Worm (Caenorhabditis elegans) whole organism, L3 larva: ENCODE data around the gene ZK105.13.
A peak's percentile ranks its signal among the peaks of the same experiment; 100 is the strongest.
"Not testable (repeated sequence)": the region's sequence is repeated elsewhere in the genome, so short reads cannot be mapped to it uniquely, and the experiment has no call there.

Experiments used
- ama-1 ChIP-seq: fragments of 150-350 bp; optimal IDR thresholded peaks from 2 replicates; lab custom pipeline; 2018
- ceh-16 ChIP-seq: sonication (generic microtip); optimal IDR thresholded peaks from 2 replicates; lab custom pipeline; 2017; ENCODE audit warnings: missing biosample characterization, missing genetic modification characterization
- ceh-28 ChIP-seq: fragments of 150-350 bp; optimal IDR thresholded peaks from 2 replicates; lab custom pipeline; 2014; ENCODE audit warnings: missing biosample characterization, missing genetic modification reagents, missing genetic modification characterization
- ceh-82 ChIP-seq: fragments of 150-350 bp; optimal IDR thresholded peaks from 2 replicates; lab custom pipeline; 2014; ENCODE audit warnings: missing biosample characterization, missing genetic modification characterization
- daf-12 ChIP-seq: fragments of 150-350 bp; optimal IDR thresholded peaks from 2 replicates; lab custom pipeline; 2014; ENCODE audit warnings: missing biosample characterization, missing genetic modification reagents, missing genetic modification characterization
- egl-27 ChIP-seq: sonication (generic microtip); optimal IDR thresholded peaks from 4 replicates; lab custom pipeline; 2017; ENCODE audit warnings: missing biosample characterization, missing genetic modification reagents, missing genetic modification characterization
- egl-5 ChIP-seq: fragments of 150-350 bp; optimal IDR thresholded peaks from 2 replicates; lab custom pipeline; 2017; ENCODE audit warnings: missing biosample characterization, missing genetic modification reagents, missing genetic modification characterization, inconsistent platforms
- elt-1 ChIP-seq: fragments of 150-350 bp; optimal IDR thresholded peaks from 2 replicates; lab custom pipeline; 2014; ENCODE audit warnings: missing biosample characterization, missing genetic modification characterization
- elt-3 ChIP-seq, 3 experiments: fragments of 150-350 bp in 1 of 3; sonication (generic microtip) in 2 of 3; optimal IDR thresholded peaks; 2 replicates in 2 of 3; 4 replicates in 1 of 3; lab custom pipeline; 2014 to 2017; ENCODE audit warnings: missing biosample characterization in 3 of 3, missing genetic modification characterization in 3 of 3
- eor-1 ChIP-seq, 2 experiments: fragments of 150-350 bp; optimal IDR thresholded peaks; 2 replicates each; lab custom pipeline; 2014 to 2018; ENCODE audit warnings: missing biosample characterization in 2 of 2, missing genetic modification characterization in 2 of 2
- fkh-10 ChIP-seq: sonication (generic microtip); optimal IDR thresholded peaks from 2 replicates; lab custom pipeline; 2017; ENCODE audit warnings: missing biosample characterization, missing genetic modification reagents, missing genetic modification characterization
- fos-1 ChIP-seq: fragments of 150-350 bp; optimal IDR thresholded peaks from 2 replicates; lab custom pipeline; 2014; ENCODE audit warnings: missing biosample characterization, missing genetic modification characterization
- hmg-11 ChIP-seq: sonication (generic microtip); optimal IDR thresholded peaks from 2 replicates; lab custom pipeline; 2016; ENCODE audit warnings: missing genetic modification characterization, missing compliant biosample characterization
- jun-1 ChIP-seq: fragments of 150-350 bp; optimal IDR thresholded peaks from 2 replicates; lab custom pipeline; 2014; ENCODE audit warnings: missing biosample characterization, missing genetic modification reagents, missing genetic modification characterization
- lin-39 ChIP-seq: fragments of 150-350 bp; optimal IDR thresholded peaks from 2 replicates; lab custom pipeline; 2018; ENCODE audit warnings: missing biosample characterization, missing genetic modification reagents, missing genetic modification characterization
- lsy-12 ChIP-seq: sonication (generic microtip); optimal IDR thresholded peaks from 2 replicates; lab custom pipeline; 2016; ENCODE audit warnings: mild to moderate bottlenecking, missing genetic modification characterization, missing compliant biosample characterization
- mdl-1 ChIP-seq: fragments of 150-350 bp; optimal IDR thresholded peaks from 2 replicates; lab custom pipeline; 2014; ENCODE audit warnings: missing biosample characterization, missing genetic modification characterization
- mml-1 ChIP-seq: fragments of 150-350 bp; sonication (generic microtip); optimal IDR thresholded peaks from 3 replicates; lab custom pipeline; 2014; ENCODE audit warnings: missing biosample characterization, missing genetic modification characterization
- nfya-1 ChIP-seq: sonication (generic microtip); optimal IDR thresholded peaks from 2 replicates; lab custom pipeline; 2017; ENCODE audit warnings: missing genetic modification characterization, mild to moderate bottlenecking, missing compliant biosample characterization, antibody characterized with exemption, moderate library complexity; ENCODE audit not compliant: insufficient read depth
- nhr-25 ChIP-seq: sonication (generic microtip); optimal IDR thresholded peaks from 2 replicates; lab custom pipeline; 2017; ENCODE audit warnings: missing biosample characterization, missing genetic modification characterization
- nhr-28 ChIP-seq: fragments of 150-350 bp; optimal IDR thresholded peaks from 2 replicates; lab custom pipeline; 2014; ENCODE audit warnings: missing biosample characterization, missing genetic modification characterization
- nhr-43 ChIP-seq: sonication (generic microtip); optimal IDR thresholded peaks from 2 replicates; lab custom pipeline; 2016; ENCODE audit warnings: mild to moderate bottlenecking, missing genetic modification characterization, missing compliant biosample characterization; ENCODE audit not compliant: poor library complexity, severe bottlenecking
- nhr-77 ChIP-seq: fragments of 150-350 bp; optimal IDR thresholded peaks from 2 replicates; lab custom pipeline; 2014; ENCODE audit warnings: missing biosample characterization, missing genetic modification characterization
- pqm-1 ChIP-seq: fragments of 150-350 bp; optimal IDR thresholded peaks from 2 replicates; lab custom pipeline; 2017; ENCODE audit warnings: missing biosample characterization, missing genetic modification characterization, inconsistent platforms
- sea-2 ChIP-seq: fragments of 150-350 bp; sonication (generic microtip); optimal IDR thresholded peaks from 4 replicates; lab custom pipeline; 2014; ENCODE audit warnings: missing biosample characterization, missing genetic modification reagents, missing genetic modification characterization
- snpc-4 ChIP-seq: fragments of 150-350 bp; optimal IDR thresholded peaks from 2 replicates; lab custom pipeline; 2014; ENCODE audit warnings: missing biosample characterization, missing genetic modification characterization
- unc-39 ChIP-seq: sonication (generic microtip); optimal IDR thresholded peaks from 4 replicates; lab custom pipeline; 2017; ENCODE audit warnings: missing biosample characterization, missing genetic modification characterization
- unc-62 ChIP-seq: fragments of 150-350 bp; sonication (generic microtip); optimal IDR thresholded peaks from 4 replicates; lab custom pipeline; 2014; ENCODE audit warnings: missing biosample characterization, missing genetic modification reagents, missing genetic modification characterization
- zag-1 ChIP-seq: fragments of 150-350 bp; optimal IDR thresholded peaks from 2 replicates; lab custom pipeline; 2014; ENCODE audit warnings: missing biosample characterization, missing genetic modification characterization
- ztf-11 ChIP-seq: fragments of 150-350 bp; optimal IDR thresholded peaks from 2 replicates; lab custom pipeline; 2014; ENCODE audit warnings: missing biosample characterization, missing genetic modification characterization
- ztf-4 ChIP-seq: fragments of 150-350 bp; optimal IDR thresholded peaks from 2 replicates; lab custom pipeline; 2014; ENCODE audit warnings: missing biosample characterization, missing genetic modification characterization

The ZK105.13 gene

DNA sequence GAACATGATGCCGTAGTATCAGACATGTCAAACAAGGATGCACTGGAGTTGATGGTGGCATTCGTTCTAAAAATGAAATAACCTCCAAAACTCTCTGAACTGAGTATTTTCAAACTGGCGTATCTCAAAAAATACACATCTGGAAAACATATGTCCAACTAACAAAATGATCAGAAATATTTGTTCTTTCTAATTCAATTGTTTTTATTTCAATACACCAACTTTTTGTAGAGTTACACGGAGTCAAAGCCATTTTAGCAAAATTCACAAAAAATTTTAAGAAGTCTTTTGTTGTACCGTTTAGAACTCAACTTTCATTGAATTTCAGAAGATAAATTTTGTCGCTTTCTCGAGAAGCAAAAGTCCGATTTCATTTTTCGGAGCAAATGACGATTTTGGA lies 9.4 kb downstream of the ZK105.13 start, which contains the start of gene srsx-40:
Gene srsx-40 (minus strand): TSS at position 101 of the 400 bp plus-strand sequence.
- not testable (repeated sequence) for TF ChIP-seq elt-3 (tag; optimal IDR thresholded peaks at IDR 0.05; lab: Kevin White, UChicago); unc-39 (tag; lab: Kevin White, UChicago); ceh-28 (tag; lab: Kevin White, UChicago)

ce11 chrV:7696842-7697241 lies 16.1 kb downstream of the ZK105.13 start, which contains the start of gene ZK105.3:
Gene ZK105.3, plus strand, starts transcription at chrV:7697142.
- no peak for TF ChIP-seq lsy-12 (tag; lab: Kevin White, UChicago)
- no peak for TF ChIP-seq fkh-10 (GFP tag; lab: Kevin White, UChicago)
- no peak for TF ChIP-seq ztf-4 (tag; lab: Kevin White, UChicago)
- TF ChIP-seq nhr-43 (tag; lab: Kevin White, UChicago): no peak
- TF ChIP-seq nfya-1 (tag; lab: Kevin White, UChicago): no peak
- TF ChIP-seq egl-5 (tag; lab: Kevin White, UChicago): no peak
- no peak for TF ChIP-seq hmg-11 (tag; lab: Kevin White, UChicago)
- TF ChIP-seq ceh-82 (tag; lab: Kevin White, UChicago): no peak
- no peak for TF ChIP-seq ceh-28 (tag; lab: Kevin White, UChicago)
- TF ChIP-seq nhr-28 (tag; lab: Kevin White, UChicago): no peak
- TF ChIP-seq nhr-25 (tag; lab: Kevin White, UChicago): no peak
- no peak for TF ChIP-seq unc-39 (tag; lab: Kevin White, UChicago)
- TF ChIP-seq mdl-1: no peak
- no peak for TF ChIP-seq elt-3 (tag; optimal IDR thresholded peaks at IDR 0.05; lab: Kevin White, UChicago)
- no peak for TF ChIP-seq nhr-77 (tag; lab: Kevin White, UChicago)
- TF ChIP-seq, all 47 proteins: peak for 0

- no peak for TF ChIP-seq snpc-4 (tag; lab: Kevin White, UChicago)
- TF ChIP-seq ama-1: no peak
- no peak for TF ChIP-seq ceh-82 (tag; lab: Kevin White, UChicago)
- TF ChIP-seq zag-1 (tag; lab: Kevin White, UChicago): no peak
- TF ChIP-seq pqm-1 (tag; lab: Kevin White, UChicago): no peak
- TF ChIP-seq sea-2 (GFP tag; lab: Kevin White, UChicago): no peak
- TF ChIP-seq jun-1 (tag; lab: Kevin White, UChicago): no peak
- no peak for TF ChIP-seq ztf-11 (tag; lab: Kevin White, UChicago)
- no peak for TF ChIP-seq unc-62 (GFP tag; lab: Kevin White, UChicago)
Measured at ce11 chrV:7693394-7693793, 19.6 kb downstream of the ZK105.13 start, which contains the start of gene C12D5.10. Gene C12D5.10, minus strand, starts transcription at chrV:7693494.

DNA sequence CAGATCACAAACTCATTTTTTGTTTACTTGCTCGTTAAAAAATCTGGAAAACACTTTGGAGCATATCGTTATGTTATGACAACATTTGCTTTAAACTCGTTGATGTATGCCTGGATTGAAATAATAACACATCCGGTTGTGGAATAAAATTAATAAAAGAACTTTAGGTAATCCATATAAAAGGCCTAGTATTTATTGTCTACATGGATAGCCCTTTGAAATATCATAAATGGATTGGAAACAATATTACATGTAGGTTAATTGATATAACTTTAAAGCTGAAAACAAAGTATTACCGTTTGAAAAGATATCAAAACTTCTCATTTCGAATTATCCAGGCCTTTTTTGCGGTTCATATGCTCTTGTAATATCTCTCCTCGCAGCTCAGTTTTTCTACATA lies 22.3 kb downstream of the ZK105.13 start:
- TF ChIP-seq unc-62 (GFP tag; lab: Kevin White, UChicago): no peak
- no peak for TF ChIP-seq nhr-43 (tag; lab: Kevin White, UChicago)
- TF ChIP-seq fkh-10 (GFP tag; lab: Kevin White, UChicago): no peak
- no peak for TF ChIP-seq eor-1 (tag; optimal IDR thresholded peaks at IDR 0.05; lab: Kevin White, UChicago)
- no peak for TF ChIP-seq ceh-16 (tag; lab: Kevin White, UChicago)
- TF ChIP-seq fos-1 (tag; lab: Kevin White, UChicago): no peak
- TF ChIP-seq lin-39 (tag; lab: Kevin White, UChicago): no peak

ce11 chrV:7689888-7690287 lies 23.1 kb downstream of the ZK105.13 start, which contains the start of gene C12D5.9:
Gene C12D5.9, minus strand, starts transcription at chrV:7689988.
- TF ChIP-seq daf-12 (tag; lab: Kevin White, UChicago): no peak
- no peak for TF ChIP-seq eor-1 (tag; optimal IDR thresholded peaks at IDR 0.05; lab: Kevin White, UChicago)
- TF ChIP-seq egl-27 (tag; lab: Kevin White, UChicago): no peak
- TF ChIP-seq fos-1 (tag; lab: Kevin White, UChicago): no peak
- TF ChIP-seq snpc-4 (tag; lab: Kevin White, UChicago): no peak
- no peak for TF ChIP-seq mml-1 (tag; lab: Kevin White, UChicago)
- no peak for TF ChIP-seq ztf-11 (tag; lab: Kevin White, UChicago)

DNA sequence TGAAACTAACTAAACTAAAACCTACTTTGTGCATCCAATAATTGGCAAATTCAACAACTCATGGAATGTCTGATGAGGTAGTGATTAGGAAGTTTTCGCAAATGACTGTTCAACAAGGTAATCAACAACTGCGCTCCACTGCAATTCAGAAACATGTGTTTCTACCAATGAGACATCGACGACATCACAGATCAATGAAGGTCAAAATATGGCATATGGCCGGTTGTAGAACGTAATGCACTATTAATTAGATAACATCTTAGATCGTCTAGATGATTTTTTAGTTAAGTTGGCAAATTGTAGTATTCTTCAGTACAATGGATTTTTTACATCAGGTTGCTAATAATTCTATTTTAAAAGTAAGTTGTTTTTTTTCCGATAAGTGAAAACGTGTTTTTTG lies 26.8 kb downstream of the ZK105.13 start, which contains the start of the genes nhr-94 and nhr-152:
Gene nhr-94 (minus strand): TSS at position 147 of the 400 bp plus-strand sequence.
Gene nhr-152 (plus strand): TSS at position 162 of the 400 bp plus-strand sequence.
- TF ChIP-seq nhr-25 (tag; lab: Kevin White, UChicago): peak; percentile 80
- TF ChIP-seq pqm-1 (tag; lab: Kevin White, UChicago): no peak
- TF ChIP-seq elt-1 (tag; lab: Kevin White, UChicago): peak; percentile 97
- TF ChIP-seq nfya-1 (tag; lab: Kevin White, UChicago): peak; percentile 46
- TF ChIP-seq nhr-28 (tag; lab: Kevin White, UChicago): no peak
